Worm (Caenorhabditis elegans): ENCODE results near the gene Y46G5A.18.

The Y46G5A.18 gene

ce11 chrII:12806602-12807182 lies 1.6 kb upstream of the Y46G5A.18 start, which contains the start of gene spds-1:
spds-1 (plus strand) TSS chrII:12806899.
- no peak for TF ChIP-seq unc-62 (GFP tag; optimal IDR thresholded peaks at IDR 0.05)

ce11 chrII:12805765-12806384 lies 814 bp upstream of the Y46G5A.18 start:
- no peak for TF ChIP-seq unc-62 (GFP tag; optimal IDR thresholded peaks at IDR 0.05)

- TF ChIP-seq unc-62 (GFP tag; optimal IDR thresholded peaks at IDR 0.05): no peak
Observed at ce11 chrII:12799927-12800522, 5.0 kb downstream of the Y46G5A.18 start.

ce11 chrII:12799364-12799763 lies 5.7 kb downstream of the Y46G5A.18 start:
- TF ChIP-seq unc-62 (GFP tag; optimal IDR thresholded peaks at IDR 0.05): no peak

DNA sequence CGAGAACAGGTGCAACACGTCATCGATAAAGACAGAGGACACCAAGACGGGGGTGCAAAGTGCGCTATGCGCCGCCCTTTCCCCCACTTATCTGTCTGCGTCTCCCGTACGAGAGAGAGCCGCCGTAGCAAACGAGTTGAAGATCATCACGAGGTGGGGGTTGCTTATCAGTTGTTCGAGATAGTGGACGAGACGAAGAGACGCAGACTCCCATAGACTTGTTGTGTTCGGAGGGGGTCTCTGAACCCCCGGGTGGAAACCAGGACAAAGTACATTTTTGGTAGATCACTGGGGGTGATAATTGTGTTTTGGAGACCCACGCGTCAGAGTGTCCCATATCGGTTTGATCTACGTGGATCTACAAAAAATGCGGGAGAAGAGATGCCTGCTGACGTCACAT lies 6.2 kb downstream of the Y46G5A.18 start:
- TF ChIP-seq unc-62 (GFP tag; optimal IDR thresholded peaks at IDR 0.05): no peak

- TF ChIP-seq unc-62 (GFP tag; optimal IDR thresholded peaks at IDR 0.05): no peak
Observed at ce11 chrII:12797211-12797794, 7.8 kb downstream of the Y46G5A.18 start.

DNA sequence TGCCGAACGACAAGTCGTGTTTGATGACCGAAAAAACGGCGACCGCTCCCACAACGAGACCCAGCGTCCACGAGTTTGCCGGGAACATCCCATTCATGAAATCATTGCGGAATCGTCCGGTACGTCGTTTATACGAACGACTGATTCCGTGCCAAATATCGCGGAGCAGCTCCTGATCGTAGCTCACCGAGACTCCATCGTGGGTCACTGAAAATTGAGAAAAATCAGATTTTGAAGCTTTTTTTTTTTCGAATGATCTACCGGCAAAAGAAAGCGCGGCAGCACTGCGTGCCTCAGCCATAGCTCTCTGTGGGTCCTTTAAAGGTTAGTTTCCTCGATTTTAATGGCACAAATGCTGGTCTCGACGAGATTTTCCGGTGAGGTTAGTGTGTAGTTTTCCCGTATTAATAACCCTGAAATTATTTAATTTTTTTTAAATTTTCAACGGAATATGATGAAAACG lies 9.0 kb downstream of the Y46G5A.18 start, which contains the start of gene cpt-1:
TSS of gene cpt-1 (minus strand) at position 413 of the 463 bp plus-strand sequence.
- no peak for TF ChIP-seq unc-62 (GFP tag; optimal IDR thresholded peaks at IDR 0.05)

ce11 chrII:12795188-12795587 lies 9.9 kb downstream of the Y46G5A.18 start:
- no peak for TF ChIP-seq unc-62 (GFP tag; optimal IDR thresholded peaks at IDR 0.05)

- TF ChIP-seq unc-62 (GFP tag; optimal IDR thresholded peaks at IDR 0.05): no peak
Observed at ce11 chrII:12790392-12790791, 14.7 kb downstream of the Y46G5A.18 start.

DNA sequence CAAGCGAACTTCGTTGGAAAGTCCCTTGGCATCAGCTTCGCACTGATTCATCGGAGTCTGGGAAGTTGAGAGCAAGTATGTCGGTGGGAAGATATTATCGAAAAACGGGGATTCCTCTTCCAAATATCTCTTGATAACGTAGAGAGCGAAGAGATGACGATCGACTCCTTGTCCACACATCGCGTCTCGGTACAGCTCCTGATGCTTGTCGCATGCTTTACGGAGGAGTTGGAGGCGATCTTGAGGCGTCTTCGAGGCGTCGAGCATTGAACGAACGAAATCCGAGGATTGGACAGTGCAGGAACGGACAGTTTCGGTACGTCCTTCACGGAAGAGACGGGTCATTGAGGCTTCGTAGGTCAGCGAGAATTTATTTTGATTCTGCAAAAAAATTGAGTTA lies 15.6 kb downstream of the Y46G5A.18 start:
- TF ChIP-seq unc-62 (GFP tag; optimal IDR thresholded peaks at IDR 0.05): no peak

DNA sequence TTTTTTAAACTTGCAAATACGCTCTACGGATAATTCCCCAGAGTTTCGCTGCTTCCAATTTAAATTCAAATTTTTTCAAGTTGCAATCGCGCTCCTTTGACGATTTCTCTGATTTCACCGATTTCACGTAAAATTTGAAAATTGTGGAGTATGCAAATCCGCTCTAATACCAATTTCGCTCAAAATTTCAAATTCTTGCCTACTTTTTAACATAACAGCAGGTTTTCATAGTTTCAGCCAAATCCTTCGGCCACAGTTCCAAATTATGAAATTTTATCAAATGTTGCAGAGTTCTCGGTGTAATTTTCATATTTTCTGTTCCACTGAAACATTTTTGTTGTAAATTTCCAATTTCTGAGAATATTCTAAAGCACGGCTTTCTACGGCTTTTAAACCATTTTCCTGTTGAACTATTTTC lies 17.2 kb downstream of the Y46G5A.18 start, which contains the start of gene alkb-7:
TSS of gene alkb-7 (minus strand) at position 323 of the 418 bp plus-strand sequence.
- no peak for TF ChIP-seq unc-62 (GFP tag; optimal IDR thresholded peaks at IDR 0.05)

DNA sequence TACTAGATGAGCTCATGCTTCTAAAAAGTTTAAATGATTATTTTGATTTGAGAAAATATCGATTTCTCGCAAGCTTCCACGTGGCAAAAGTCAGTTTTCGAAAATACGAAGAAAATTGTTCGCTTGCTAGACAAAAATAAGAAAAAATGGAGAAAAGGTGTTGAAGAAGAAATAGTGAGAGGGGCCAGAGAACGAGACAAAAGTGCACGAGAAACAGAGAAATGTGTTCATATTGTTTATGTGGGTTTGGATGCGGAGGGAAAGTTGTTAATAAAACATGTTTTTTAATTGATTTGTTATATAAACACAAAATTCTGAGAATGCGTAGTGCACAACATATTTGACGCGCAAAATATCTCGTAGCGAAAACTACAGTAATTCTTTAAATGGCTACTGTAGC lies 19.7 kb downstream of the Y46G5A.18 start, which contains the start of gene Y46G5A.15:
TSS of gene Y46G5A.15 (minus strand) at position 26 of the 400 bp plus-strand sequence.
- TF ChIP-seq unc-62 (GFP tag; optimal IDR thresholded peaks at IDR 0.05): no peak

DNA sequence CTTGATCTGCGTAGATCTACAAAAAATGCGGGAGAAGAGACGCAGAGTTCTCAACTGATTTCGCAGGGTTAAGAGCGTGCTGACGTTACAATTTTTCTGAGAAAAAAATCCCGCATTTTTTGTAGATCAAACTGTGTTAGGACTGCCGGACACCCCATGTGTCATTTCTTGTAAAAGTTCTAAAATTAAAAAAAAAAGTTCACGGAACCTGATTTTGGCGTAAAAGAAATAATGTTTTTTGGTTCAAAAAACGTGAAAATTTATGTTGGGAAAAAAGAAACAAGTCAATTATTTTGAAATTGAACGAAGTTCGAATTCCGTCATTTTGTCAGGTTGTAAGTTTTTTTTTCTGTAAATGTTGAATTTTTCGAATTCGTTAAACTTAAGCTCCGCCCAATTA lies 28.7 kb downstream of the Y46G5A.18 start, which contains the start of gene Y46G5A.34:
TSS of gene Y46G5A.34 (plus strand) at position 301 of the 400 bp plus-strand sequence.
- TF ChIP-seq unc-62 (GFP tag; optimal IDR thresholded peaks at IDR 0.05): no peak

DNA sequence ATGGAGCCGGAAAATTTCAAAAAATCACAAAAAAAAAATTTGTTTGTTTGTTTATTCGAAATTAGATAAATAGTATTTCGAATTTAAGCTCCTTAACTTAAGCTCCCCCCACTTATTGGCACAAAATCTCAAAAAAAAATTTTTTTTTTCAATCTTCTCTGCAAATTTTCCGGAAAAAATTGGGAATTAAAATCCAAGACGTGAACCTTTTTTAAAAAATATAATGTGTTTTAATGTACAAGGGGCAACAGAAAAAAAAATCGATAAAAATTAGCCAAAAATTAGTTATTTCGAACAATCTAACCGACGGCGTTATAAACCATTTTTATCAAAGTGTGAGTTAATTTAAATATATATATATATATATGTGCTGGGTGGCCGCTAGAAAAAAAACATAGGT lies 30.7 kb downstream of the Y46G5A.18 start, which contains the start of gene Y46G5A.14:
TSS of gene Y46G5A.14 (plus strand) at position 301 of the 400 bp plus-strand sequence.
- no peak for TF ChIP-seq unc-62 (GFP tag; optimal IDR thresholded peaks at IDR 0.05)

DNA sequence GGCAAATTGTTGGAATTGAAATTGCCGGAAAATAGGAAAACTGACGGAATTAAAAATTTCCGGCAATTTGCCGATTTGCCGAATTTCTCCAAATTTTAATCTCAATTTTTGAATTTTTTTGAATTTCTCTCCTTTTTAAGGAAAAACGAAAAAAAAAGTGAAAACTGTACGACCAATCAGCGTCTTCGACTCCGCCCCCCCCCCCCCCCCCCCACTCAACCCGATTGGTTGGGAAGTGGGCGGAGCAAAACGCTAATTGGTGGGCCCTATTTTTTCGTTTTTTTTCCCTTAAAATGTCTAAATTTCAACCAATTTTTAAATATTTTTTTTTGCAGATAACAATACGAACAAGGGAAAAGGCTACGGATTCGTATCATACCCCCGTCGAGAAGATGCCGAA lies 35.1 kb downstream of the Y46G5A.18 start:
- no peak for TF ChIP-seq unc-62 (GFP tag; optimal IDR thresholded peaks at IDR 0.05)

ce11 chrII:12768167-12768712 lies 36.8 kb downstream of the Y46G5A.18 start, which contains the start of the genes vps-2 and tiar-2:
vps-2 (minus strand) TSS chrII:12768217.
tiar-2 (plus strand) TSS chrII:12768686.
- no peak for TF ChIP-seq unc-62 (GFP tag; optimal IDR thresholded peaks at IDR 0.05)
